Worm (Caenorhabditis elegans): ENCODE results near the gene far-6.

DNA sequence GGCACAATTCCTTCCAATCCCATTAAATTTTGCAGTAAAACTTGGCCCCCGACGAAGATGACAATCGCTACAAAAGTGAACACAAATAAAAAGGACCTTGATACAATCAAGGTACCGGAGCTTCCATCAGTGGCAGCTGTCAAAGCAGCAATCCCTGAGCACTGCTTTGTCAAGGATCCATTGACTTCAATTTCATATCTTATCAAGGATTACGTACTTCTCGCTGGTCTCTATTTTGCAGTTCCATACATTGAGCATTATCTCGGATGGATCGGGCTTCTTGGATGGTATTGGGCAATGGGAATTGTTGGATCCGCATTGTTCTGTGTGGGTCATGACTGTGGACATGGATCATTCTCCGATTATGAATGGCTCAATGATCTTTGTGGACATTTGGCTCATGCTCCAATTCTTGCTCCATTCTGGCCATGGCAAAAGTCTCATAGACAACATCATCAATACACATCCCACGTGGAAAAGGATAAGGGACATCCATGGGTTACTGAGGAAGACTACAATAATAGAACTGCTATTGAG lies 4.3 kb upstream of the far-6 start, which contains the start of gene fat-2:
- TF ChIP-seq ref-1 (GFP tag; conservative IDR thresholded peaks at IDR 0.05) (no peak), flt-1 (GFP tag; IDR thresholded peaks at IDR 0.05) (no peak), cog-1 (tag; optimal IDR thresholded peaks at IDR 0.05) (no peak), ztf-23 (GFP tag; IDR thresholded peaks at IDR 0.05) (no peak), tab-1 (GFP tag; IDR thresholded peaks at IDR 0.05) (no peak)
